Fruit fly (Drosophila melanogaster) whole organism, prepupa: ENCODE measurements around the gene CG5810.

Experiments used
- CG6808 ChIP-seq: fragments of 200-800 bp; sonication (Bioruptor generic); optimal IDR thresholded peaks from 3 replicates; lab custom pipeline; 2017; ENCODE audit warnings: missing biosample characterization, missing genetic modification characterization, mild to moderate bottlenecking, moderate library complexity, missing genetic modification reagents
- CG6854 ChIP-seq: fragments of 200-800 bp; sonication (Bioruptor generic); optimal IDR thresholded peaks from 2 replicates; lab custom pipeline; 2017; ENCODE audit warnings: missing biosample characterization, mild to moderate bottlenecking, missing genetic modification characterization
- CG7368 ChIP-seq: fragments of 200-800 bp; sonication (Bioruptor generic); optimal IDR thresholded peaks from 3 replicates; lab custom pipeline; 2016; ENCODE audit warnings: missing biosample characterization, missing genetic modification characterization
- Hr39 ChIP-seq: fragments of 200-800 bp; sonication (Bioruptor generic); optimal IDR thresholded peaks from 2 replicates; lab custom pipeline; 2016; ENCODE audit warnings: missing biosample characterization, missing genetic modification characterization
- Hr4 ChIP-seq: fragments of 200-800 bp; sonication (Bioruptor generic); optimal IDR thresholded peaks from 3 replicates; lab custom pipeline; 2016; ENCODE audit warnings: missing biosample characterization, missing genetic modification characterization
- Sox14 ChIP-seq: fragments of 200-800 bp; sonication (Bioruptor generic); optimal IDR thresholded peaks from 3 replicates; lab custom pipeline; 2016; ENCODE audit warnings: missing biosample characterization, missing genetic modification characterization
- cyc ChIP-seq: fragments of 200-800 bp; sonication (Bioruptor generic); optimal IDR thresholded peaks from 3 replicates; lab custom pipeline; 2016; ENCODE audit warnings: missing biosample characterization, missing genetic modification characterization
- lz ChIP-seq: fragments of 200-800 bp; sonication (Bioruptor generic); optimal IDR thresholded peaks from 3 replicates; lab custom pipeline; 2016; ENCODE audit warnings: missing biosample characterization, missing genetic modification characterization
- net ChIP-seq: fragments of 200-800 bp; sonication (Bioruptor generic); optimal IDR thresholded peaks from 3 replicates; lab custom pipeline; 2016; ENCODE audit warnings: missing biosample characterization, missing genetic modification characterization

DNA sequence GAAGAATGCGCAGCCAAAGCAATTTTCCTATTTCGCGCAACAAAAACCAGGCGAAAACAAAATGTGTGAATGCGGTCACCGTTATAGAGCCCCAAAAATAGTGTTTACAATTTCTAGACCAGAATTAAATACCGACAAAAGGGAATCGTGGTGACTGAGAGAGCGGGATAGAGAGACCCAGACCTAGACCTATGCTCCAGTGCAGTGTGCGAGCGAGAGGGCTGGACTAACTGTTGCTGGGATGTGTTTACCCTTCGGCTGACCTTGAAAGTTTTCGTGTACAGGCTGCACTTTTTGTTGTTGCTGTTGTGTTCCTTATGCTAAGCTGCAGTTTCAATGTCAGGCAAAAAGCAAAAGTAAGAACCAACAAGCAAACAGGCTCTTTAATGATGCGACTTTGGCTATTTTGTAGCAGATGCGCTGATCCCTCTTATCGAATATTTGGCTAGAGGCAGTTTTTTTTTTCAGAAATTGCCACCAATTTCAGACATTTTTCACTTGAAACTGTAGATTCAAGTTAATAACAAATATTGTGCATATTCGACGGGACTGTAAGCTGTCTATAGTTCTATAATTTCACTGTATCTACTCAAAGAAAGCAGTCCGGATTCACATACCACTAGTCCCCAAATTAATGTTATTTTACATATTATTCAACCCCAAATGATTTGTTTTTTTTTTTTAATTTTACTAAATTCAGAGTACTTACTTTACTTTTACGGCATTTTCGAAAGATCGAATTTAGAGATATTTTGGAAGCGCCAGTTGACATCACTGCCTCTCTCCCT lies 23.2 kb downstream of the CG5810 start:
- TF ChIP-seq Hr39 (GFP tag; lab: Kevin White, UChicago) (peak; percentile 51), lz (peak; percentile 37), cyc (peak; percentile 41), CG6854 (GFP tag; lab: Kevin White, UChicago) (no peak), CG7368 (GFP tag; lab: Kevin White, UChicago) (no peak), Sox14 (GFP tag; lab: Kevin White, UChicago) (peak; percentile 50), Hr4 (GFP tag; lab: Kevin White, UChicago) (peak; percentile 28), CG6808 (GFP tag; lab: Kevin White, UChicago) (peak; percentile 55), net (peak; percentile 4)
